Fruit fly (Drosophila melanogaster) whole organism, embryonic: ENCODE measurements around the gene CG11353.

Source experiments
- Bdp1 ChIP-seq: fragments of 200-800 bp; sonication (Bioruptor generic); optimal IDR thresholded peaks from 3 replicates; lab custom pipeline; 2016; ENCODE audit warnings: missing biosample characterization, missing genetic modification characterization
- Bteb2 ChIP-seq: fragments of 200-800 bp; sonication (Bioruptor generic); optimal IDR thresholded peaks from 2 replicates; lab custom pipeline; 2016; ENCODE audit warnings: missing biosample characterization, missing genetic modification characterization
- CG12155 ChIP-seq: fragments of 200-800 bp; sonication (Bioruptor generic); optimal IDR thresholded peaks from 3 replicates; lab custom pipeline; 2016; ENCODE audit warnings: missing biosample characterization, missing genetic modification characterization
- CG1233 ChIP-seq: fragments of 200-800 bp; sonication (Bioruptor generic); optimal IDR thresholded peaks from 4 replicates; lab custom pipeline; 2018; ENCODE audit warnings: missing biosample characterization, mild to moderate bottlenecking, missing genetic modification characterization
- CG14667 ChIP-seq: fragments of 200-800 bp; sonication (Bioruptor generic); IDR thresholded peaks from 2 replicates; pipeline ENCODE4 v1.3.6; 2022; ENCODE audit warnings: missing biosample characterization, missing genetic modification characterization
- CG14860 ChIP-seq: fragments of 200-800 bp; sonication (Bioruptor generic); IDR thresholded peaks from 3 replicates; pipeline ENCODE4 v1.3.6; 2022; ENCODE audit warnings: missing biosample characterization, missing genetic modification characterization; ENCODE audit not compliant: partially characterized antibody
- CG14965 ChIP-seq: fragments of 200-800 bp; sonication (Bioruptor generic); optimal IDR thresholded peaks from 2 replicates; lab custom pipeline; 2016; ENCODE audit warnings: missing biosample characterization, missing genetic modification characterization, borderline replicate concordance
- CG15073 ChIP-seq: fragments of 200-800 bp; sonication (Bioruptor generic); optimal IDR thresholded peaks from 2 replicates; lab custom pipeline; 2016; ENCODE audit warnings: missing biosample characterization, missing genetic modification characterization
- CG1602 ChIP-seq: fragments of 200-800 bp; sonication (Bioruptor generic); optimal IDR thresholded peaks from 3 replicates; lab custom pipeline; 2016; ENCODE audit warnings: missing biosample characterization, missing genetic modification characterization
- CG2678 ChIP-seq: fragments of 200-800 bp; sonication (Bioruptor generic); optimal IDR thresholded peaks from 3 replicates; lab custom pipeline; 2019; ENCODE audit warnings: missing biosample characterization, mild to moderate bottlenecking, missing genetic modification characterization, moderate library complexity
- CG4707 ChIP-seq: fragments of 200-800 bp; sonication (Bioruptor generic); optimal IDR thresholded peaks from 2 replicates; lab custom pipeline; 2018; ENCODE audit warnings: missing biosample characterization, mild to moderate bottlenecking, missing genetic modification characterization, moderate library complexity
- CG5180 ChIP-seq: fragments of 200-800 bp; sonication (Bioruptor generic); optimal IDR thresholded peaks from 3 replicates; lab custom pipeline; 2017; ENCODE audit warnings: missing biosample characterization, missing genetic modification characterization, mild to moderate bottlenecking, moderate library complexity, missing genetic modification reagents
- CG6854 ChIP-seq: fragments of 200-800 bp; sonication (Bioruptor generic); optimal IDR thresholded peaks from 3 replicates; lab custom pipeline; 2017; ENCODE audit warnings: missing biosample characterization, mild to moderate bottlenecking, missing genetic modification characterization
- CG7839 ChIP-seq: fragments of 200-800 bp; sonication (Bioruptor generic); optimal IDR thresholded peaks from 3 replicates; lab custom pipeline; 2018; ENCODE audit warnings: missing biosample characterization, mild to moderate bottlenecking, missing genetic modification characterization, moderate library complexity
- CG8281 ChIP-seq: fragments of 200-800 bp; sonication (Bioruptor generic); optimal IDR thresholded peaks from 2 replicates; lab custom pipeline; 2018; ENCODE audit warnings: missing biosample characterization, mild to moderate bottlenecking, missing genetic modification characterization, moderate library complexity
- Chrac-16 ChIP-seq: fragments of 200-800 bp; sonication (Bioruptor generic); optimal IDR thresholded peaks from 3 replicates; lab custom pipeline; 2016; ENCODE audit warnings: missing biosample characterization, missing genetic modification characterization
- Doc3 ChIP-seq: fragments of 200-800 bp; sonication (Bioruptor generic); IDR thresholded peaks from 3 replicates; pipeline ENCODE4 v1.3.6; 2022; ENCODE audit warnings: missing biosample characterization, missing genetic modification characterization; ENCODE audit not compliant: partially characterized antibody
- H2.0 ChIP-seq: fragments of 200-800 bp; sonication (Bioruptor generic); IDR thresholded peaks from 2 replicates; pipeline ENCODE4 v1.3.6; 2022; ENCODE audit warnings: missing biosample characterization, missing genetic modification characterization
- Jarid2 ChIP-seq: fragments of 200-800 bp; sonication (Bioruptor generic); optimal IDR thresholded peaks from 3 replicates; lab custom pipeline; 2017; ENCODE audit warnings: mild to moderate bottlenecking, missing biosample characterization, missing genetic modification reagents, missing genetic modification characterization
- Kr ChIP-seq: fragments of 200-800 bp; sonication (Bioruptor generic); optimal IDR thresholded peaks from 2 replicates; lab custom pipeline; 2017; ENCODE audit warnings: missing biosample characterization, mild to moderate bottlenecking, missing genetic modification characterization
- Mad ChIP-seq: fragments of 200-800 bp; sonication (Bioruptor generic); optimal IDR thresholded peaks from 2 replicates; lab custom pipeline; 2016; ENCODE audit warnings: missing biosample characterization, missing genetic modification characterization
- Med ChIP-seq: fragments of 200-800 bp; sonication (Bioruptor generic); peaks from one replicate; lab custom pipeline; 2016; ENCODE audit warnings: missing biosample characterization, missing genetic modification characterization, mild to moderate bottlenecking, inconsistent platforms, moderate library complexity
- Nf-YA ChIP-seq: fragments of 200-800 bp; sonication (Bioruptor generic); IDR thresholded peaks from 2 replicates; pipeline ENCODE4 v1.3.6; 2022; ENCODE audit warnings: missing biosample characterization, missing genetic modification characterization
- PHDP ChIP-seq: fragments of 200-800 bp; sonication (Bioruptor generic); optimal IDR thresholded peaks from 3 replicates; lab custom pipeline; 2018; ENCODE audit warnings: missing biosample characterization, mild to moderate bottlenecking, missing genetic modification characterization, moderate library complexity
- Scr ChIP-seq: fragments of 200-800 bp; sonication (Bioruptor generic); IDR thresholded peaks from 2 replicates; pipeline ENCODE4 v1.3.6; 2022; ENCODE audit warnings: missing biosample characterization, missing genetic modification characterization; ENCODE audit not compliant: partially characterized antibody
- Sox100B ChIP-seq: fragments of 200-800 bp; sonication (Bioruptor generic); optimal IDR thresholded peaks from 3 replicates; lab custom pipeline; 2018; ENCODE audit warnings: missing biosample characterization, mild to moderate bottlenecking, missing genetic modification characterization
- Xrp1 ChIP-seq: fragments of 200-800 bp; sonication (Bioruptor generic); IDR thresholded peaks from 2 replicates; pipeline ENCODE4 v1.3.6; 2022; ENCODE audit warnings: missing biosample characterization, missing genetic modification characterization
- YL-1 ChIP-seq: fragments of 200-800 bp; sonication (Bioruptor generic); optimal IDR thresholded peaks from 3 replicates; lab custom pipeline; 2017; ENCODE audit warnings: missing biosample characterization, mild to moderate bottlenecking, missing genetic modification characterization
- ap ChIP-seq: fragments of 200-800 bp; sonication (Bioruptor generic); IDR thresholded peaks from 2 replicates; pipeline ENCODE4 v1.3.6; 2022; ENCODE audit warnings: missing biosample characterization, missing genetic modification characterization
- bsh ChIP-seq, 2 experiments: fragments of 200-800 bp; sonication (Bioruptor generic); optimal IDR thresholded peaks; 2 replicates each; lab custom pipeline; 2017 to 2018; ENCODE audit warnings: mild to moderate bottlenecking in 2 of 2, missing biosample characterization in 2 of 2, missing genetic modification characterization in 2 of 2, moderate library complexity in 1 of 2
- corto ChIP-seq: fragments of 200-800 bp; sonication (Bioruptor generic); optimal IDR thresholded peaks from 2 replicates; lab custom pipeline; 2016; ENCODE audit warnings: missing biosample characterization, mild to moderate bottlenecking, missing genetic modification characterization, moderate library complexity
- dan ChIP-seq: fragments of 200-800 bp; sonication (Bioruptor generic); IDR thresholded peaks from 2 replicates; pipeline ENCODE4 v1.3.6; 2022; ENCODE audit warnings: missing biosample characterization, missing genetic modification characterization
- danr ChIP-seq: fragments of 200-800 bp; sonication (Bioruptor generic); IDR thresholded peaks from 2 replicates; pipeline ENCODE4 v1.3.6; 2022; ENCODE audit warnings: missing biosample characterization, missing genetic modification characterization
- dmrt11E ChIP-seq: fragments of 200-800 bp; sonication (Bioruptor generic); optimal IDR thresholded peaks from 3 replicates; lab custom pipeline; 2018; ENCODE audit warnings: missing biosample characterization, mild to moderate bottlenecking, missing genetic modification characterization, moderate library complexity
- dysf ChIP-seq: fragments of 200-800 bp; sonication (Bioruptor generic); IDR thresholded peaks from 3 replicates; pipeline ENCODE4 v1.3.6; 2022; ENCODE audit warnings: missing biosample characterization, missing genetic modification characterization
- fd102C ChIP-seq: fragments of 200-800 bp; sonication (Bioruptor generic); optimal IDR thresholded peaks from 2 replicates; lab custom pipeline; 2018; ENCODE audit warnings: missing biosample characterization, mild to moderate bottlenecking, missing genetic modification characterization, moderate library complexity
- fd64A ChIP-seq: fragments of 200-800 bp; sonication (Bioruptor generic); optimal IDR thresholded peaks from 3 replicates; lab custom pipeline; 2018; ENCODE audit warnings: missing biosample characterization, mild to moderate bottlenecking, missing genetic modification characterization
- fu2 ChIP-seq: fragments of 200-800 bp; sonication (Bioruptor generic); optimal IDR thresholded peaks from 2 replicates; lab custom pipeline; 2016; ENCODE audit warnings: missing biosample characterization, missing genetic modification characterization
- gem ChIP-seq: fragments of 200-800 bp; sonication (Bioruptor generic); optimal IDR thresholded peaks from 2 replicates; lab custom pipeline; 2019; ENCODE audit warnings: missing biosample characterization, mild to moderate bottlenecking, missing genetic modification characterization, moderate library complexity
- grn ChIP-seq: fragments of 200-800 bp; sonication (Bioruptor generic); optimal IDR thresholded peaks from 3 replicates; lab custom pipeline; 2017; ENCODE audit warnings: missing biosample characterization, missing genetic modification characterization
- ham ChIP-seq: fragments of 200-800 bp; sonication (Bioruptor generic); IDR thresholded peaks from 2 replicates; pipeline ENCODE4 v1.3.6; 2022; ENCODE audit warnings: missing biosample characterization, missing genetic modification characterization
- nom ChIP-seq: fragments of 200-800 bp; sonication (Bioruptor generic); optimal IDR thresholded peaks from 2 replicates; lab custom pipeline; 2017; ENCODE audit warnings: missing biosample characterization, missing genetic modification characterization, mild to moderate bottlenecking, moderate library complexity, missing genetic modification reagents
- sd ChIP-seq: fragments of 200-800 bp; sonication (Bioruptor generic); optimal IDR thresholded peaks from 3 replicates; lab custom pipeline; 2018; ENCODE audit warnings: missing biosample characterization, mild to moderate bottlenecking, missing genetic modification characterization, moderate library complexity
- sens ChIP-seq: fragments of 200-800 bp; sonication (Bioruptor generic); peaks from one replicate; lab custom pipeline; 2016; ENCODE audit warnings: missing biosample characterization, missing genetic modification characterization
- sima ChIP-seq: fragments of 200-800 bp; sonication (Bioruptor generic); optimal IDR thresholded peaks from 2 replicates; lab custom pipeline; 2016; ENCODE audit warnings: missing biosample characterization, missing genetic modification characterization
- sna ChIP-seq: fragments of 200-800 bp; sonication (Bioruptor generic); IDR thresholded peaks from 2 replicates; pipeline ENCODE4 v1.3.6; 2022; ENCODE audit warnings: missing biosample characterization, missing genetic modification characterization; ENCODE audit not compliant: partially characterized antibody
- sqz ChIP-seq: fragments of 200-800 bp; sonication (Bioruptor generic); optimal IDR thresholded peaks from 3 replicates; lab custom pipeline; 2018; ENCODE audit warnings: missing biosample characterization, mild to moderate bottlenecking, missing genetic modification characterization
- stc ChIP-seq: fragments of 200-800 bp; sonication (Bioruptor generic); IDR thresholded peaks from 2 replicates; pipeline ENCODE4 v1.3.6; 2022; ENCODE audit warnings: missing biosample characterization, missing genetic modification characterization
- ttk ChIP-seq: fragments of 200-800 bp; sonication (Bioruptor generic); IDR thresholded peaks from 2 replicates; pipeline ENCODE4 v2.1.2; 2022; ENCODE audit warnings: missing biosample characterization, missing genetic modification characterization
- zen2 ChIP-seq: fragments of 200-800 bp; sonication (Bioruptor generic); IDR thresholded peaks from 3 replicates; pipeline ENCODE4 v1.3.6; 2022; ENCODE audit warnings: missing biosample characterization, missing genetic modification characterization; ENCODE audit not compliant: partially characterized antibody

Gene CG11353

DNA sequence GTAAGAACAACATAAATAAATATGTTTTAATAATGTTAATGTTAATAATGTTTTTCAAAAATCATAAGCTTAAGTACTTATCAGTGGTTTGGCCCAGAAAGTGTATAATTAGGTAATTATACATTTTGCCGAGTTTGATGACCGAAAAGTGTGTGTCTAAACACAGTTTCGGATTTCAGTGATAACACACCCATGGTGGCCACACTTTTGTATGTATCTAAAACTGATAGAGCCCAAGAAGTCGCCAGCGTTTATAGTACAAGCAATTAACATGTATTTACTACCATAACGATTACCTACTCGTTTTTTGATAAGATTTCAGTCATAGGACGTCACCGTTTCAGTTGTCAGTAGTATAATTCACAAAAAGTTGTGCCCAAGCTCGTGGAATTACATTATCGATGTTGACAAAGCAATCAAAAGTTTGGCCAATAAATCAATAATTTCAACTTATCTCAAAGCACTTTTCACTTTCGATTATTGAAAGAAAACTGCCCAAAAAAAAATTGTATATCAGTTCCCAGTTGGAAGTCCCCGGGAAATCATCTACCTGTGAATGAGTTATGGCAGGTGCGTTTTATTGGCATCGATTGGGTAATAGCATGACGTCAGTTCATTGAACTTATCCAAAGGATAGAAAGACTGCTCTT, 17.3 kb downstream of the CG11353 start (continued):
- TF ChIP-seq sna (GFP tag; lab: Robert Waterston, UW) (no peak), Med (peak; percentile 1), Chrac-16 (GFP tag; lab: Kevin White, UChicago) (no peak), PHDP (tag; lab: Kevin White, UChicago) (peak; percentile 19), CG2678 (tag; lab: Kevin White, UChicago) (peak; percentile 37), sima (GFP tag; lab: Kevin White, UChicago) (no peak), H2.0 (no peak), Xrp1 (GFP tag; lab: Robert Waterston, UW) (no peak), CG1233 (GFP tag; lab: Kevin White, UChicago) (no peak), CG8281 (tag; lab: Kevin White, UChicago) (peak; percentile 90), CG7839 (tag; lab: Kevin White, UChicago) (no peak), sqz (GFP tag; lab: Kevin White, UChicago) (peak; percentile 42), fd102C (GFP tag; lab: Kevin White, UChicago) (no peak), grn (GFP tag; lab: Kevin White, UChicago) (peak; percentile 19), CG12155 (GFP tag; lab: Kevin White, UChicago) (no peak), sd (tag; lab: Kevin White, UChicago) (peak; percentile 36), CG4707 (GFP tag; lab: Kevin White, UChicago) (peak; percentile 3), fd64A (GFP tag; lab: Kevin White, UChicago) (peak; percentile 15), Jarid2 (GFP tag; lab: Kevin White, UChicago) (no peak), bsh (GFP tag; optimal IDR thresholded peaks at IDR 0.05; lab: Kevin White, UChicago) (no peak), dysf (no peak), ttk (no peak), Bdp1 (GFP tag; lab: Kevin White, UChicago) (no peak), Nf-YA (no peak), dan (GFP tag; lab: Robert Waterston, UW) (no peak), YL-1 (GFP tag; lab: Kevin White, UChicago) (no peak), danr (GFP tag; lab: Robert Waterston, UW) (no peak), stc (GFP tag; lab: Robert Waterston, UW) (no peak), sens (GFP tag; lab: Kevin White, UChicago) (peak; percentile 62), Kr (GFP tag; lab: Kevin White, UChicago) (no peak), corto (no peak), CG6854 (peak; percentile 7), Sox100B (GFP tag; lab: Kevin White, UChicago) (no peak), gem (no peak), CG14860 (GFP tag; lab: Robert Waterston, UW) (no peak), fu2 (GFP tag; lab: Kevin White, UChicago) (no peak), Mad (GFP tag; lab: Kevin White, UChicago) (no peak), nom (GFP tag; lab: Kevin White, UChicago) (no peak), CG15073 (GFP tag; lab: Kevin White, UChicago) (no peak), ham (GFP tag; lab: Robert Waterston, UW) (no peak), CG14667 (no peak), CG14965 (GFP tag; lab: Kevin White, UChicago) (no peak), CG1602 (GFP tag; lab: Kevin White, UChicago) (no peak), Bteb2 (GFP tag; lab: Kevin White, UChicago) (no peak), zen2 (GFP tag; lab: Robert Waterston, UW) (no peak), Doc3 (GFP tag; lab: Robert Waterston, UW) (no peak), CG5180 (no peak), dmrt11E (tag; lab: Kevin White, UChicago) (no peak), Scr (GFP tag; lab: Robert Waterston, UW) (no peak), ap (GFP tag; lab: Robert Waterston, UW) (no peak)
